Worm (Caenorhabditis elegans) whole organism, young adult: ENCODE data around the gene Y9C9A.5.

ENCODE experiments used
- F23B12.7 ChIP-seq: sonication (generic microtip); optimal IDR thresholded peaks from 2 replicates; lab custom pipeline; 2017; ENCODE audit warnings: missing genetic modification characterization, mild to moderate bottlenecking, missing compliant biosample characterization, antibody characterized with exemption, moderate library complexity; ENCODE audit not compliant: insufficient read depth
- F57A8.1 ChIP-seq: fragments of 200-800 bp; sonication (Bioruptor generic); optimal IDR thresholded peaks from 2 replicates; lab custom pipeline; 2018; ENCODE audit warnings: mild to moderate bottlenecking, missing genetic modification characterization, moderate library complexity, missing compliant biosample characterization
- ama-1 ChIP-seq, 3 experiments: fragments of 150-350 bp in 1 of 3; sonication (generic microtip) in 2 of 3; optimal IDR thresholded peaks; 2 replicates each; lab custom pipeline; 2014 to 2018; ENCODE audit warnings: missing biosample characterization in 2 of 3, missing genetic modification characterization in 2 of 3, missing genetic modification reagents in 2 of 3
- aptf-2 ChIP-seq: fragments of 200-800 bp; sonication (Bioruptor generic); conservative IDR thresholded peaks from 2 replicates; pipeline ENCODE4 v1.3.6; 2022; ENCODE audit warnings: missing genetic modification reagents, missing genetic modification characterization, missing compliant biosample characterization
- atf-7 ChIP-seq: sonication (generic microtip); optimal IDR thresholded peaks from 2 replicates; lab custom pipeline; 2017; ENCODE audit warnings: mild to moderate bottlenecking, missing genetic modification characterization, missing compliant biosample characterization
- athp-1 ChIP-seq: sonication (generic microtip); optimal IDR thresholded peaks from 2 replicates; lab custom pipeline; 2017; ENCODE audit warnings: mild to moderate bottlenecking, missing genetic modification characterization, missing compliant biosample characterization
- bed-2 ChIP-seq: fragments of 200-800 bp; sonication (Bioruptor generic); IDR thresholded peaks from 2 replicates; pipeline ENCODE4 v1.3.6; 2022; ENCODE audit warnings: missing genetic modification reagents, missing genetic modification characterization, missing compliant biosample characterization
- ccch-3 ChIP-seq: fragments of 200-800 bp; sonication (Bioruptor generic); optimal IDR thresholded peaks from 2 replicates; lab custom pipeline; 2018; ENCODE audit warnings: mild to moderate bottlenecking, missing genetic modification characterization, missing compliant biosample characterization
- cebp-1 ChIP-seq, 2 experiments: fragments of 200-800 bp in 1 of 2; sonication (Bioruptor generic) in 1 of 2; sonication (generic microtip) in 1 of 2; IDR thresholded peaks in 1 of 2; optimal IDR thresholded peaks in 1 of 2; 2 replicates each; pipeline versions ENCODE4 v1.3.6 to Lab custom; 2017 to 2022; ENCODE audit warnings: missing compliant biosample characterization in 2 of 2, missing genetic modification characterization in 2 of 2, mild to moderate bottlenecking in 1 of 2, missing genetic modification reagents in 1 of 2, moderate library complexity in 1 of 2
- ceh-100 ChIP-seq: fragments of 200-800 bp; sonication (Bioruptor generic); IDR thresholded peaks from 2 replicates; pipeline ENCODE4 v1.3.6; 2022; ENCODE audit warnings: missing genetic modification reagents, missing genetic modification characterization, missing compliant biosample characterization
- dox-1 ChIP-seq: fragments of 200-800 bp; sonication (Bioruptor generic); IDR thresholded peaks from 2 replicates; pipeline ENCODE4 v1.3.6; 2022; ENCODE audit warnings: missing genetic modification reagents, missing genetic modification characterization, missing compliant biosample characterization
- dpff-1 ChIP-seq: sonication (generic microtip); optimal IDR thresholded peaks from 2 replicates; lab custom pipeline; 2017; ENCODE audit warnings: mild to moderate bottlenecking, missing genetic modification characterization, missing compliant biosample characterization
- egl-44 ChIP-seq: fragments of 200-800 bp; sonication (Bioruptor generic); IDR thresholded peaks from 2 replicates; pipeline ENCODE4 v1.3.6; 2022; ENCODE audit warnings: missing genetic modification reagents, missing genetic modification characterization, missing compliant biosample characterization
- fkh-3 ChIP-seq: sonication (generic microtip); optimal IDR thresholded peaks from 2 replicates; lab custom pipeline; 2016; ENCODE audit warnings: mild to moderate bottlenecking, missing genetic modification characterization, missing compliant biosample characterization
- him-1 ChIP-seq: sonication (generic microtip); optimal IDR thresholded peaks from 2 replicates; lab custom pipeline; 2016; ENCODE audit warnings: missing genotype, missing genetic modification reagents, missing genetic modification characterization, missing compliant biosample characterization
- hmg-1.2 ChIP-seq: fragments of 200-800 bp; sonication (Bioruptor generic); IDR thresholded peaks from 2 replicates; pipeline ENCODE4 v1.3.6; 2022; ENCODE audit warnings: missing genetic modification reagents, missing genetic modification characterization, missing compliant biosample characterization
- let-607 ChIP-seq, 2 experiments: fragments of 200-800 bp in 1 of 2; sonication (Bioruptor generic) in 1 of 2; sonication (generic microtip) in 1 of 2; optimal IDR thresholded peaks; 2 replicates each; lab custom pipeline; 2016 to 2018; ENCODE audit warnings: mild to moderate bottlenecking in 2 of 2, missing compliant biosample characterization in 2 of 2, missing genetic modification characterization in 2 of 2, moderate library complexity in 2 of 2, missing genotype in 1 of 2
- lin-40 ChIP-seq: sonication (generic microtip); optimal IDR thresholded peaks from 2 replicates; lab custom pipeline; 2016; ENCODE audit warnings: missing genetic modification characterization, mild to moderate bottlenecking, missing compliant biosample characterization, missing genotype, missing genetic modification reagents
- lsl-1 ChIP-seq: fragments of 200-800 bp; sonication (Bioruptor generic); optimal IDR thresholded peaks from 2 replicates; lab custom pipeline; 2018; ENCODE audit warnings: mild to moderate bottlenecking, missing genetic modification characterization, moderate library complexity, missing compliant biosample characterization
- madf-10 ChIP-seq: sonication (generic microtip); optimal IDR thresholded peaks from 2 replicates; lab custom pipeline; 2016; ENCODE audit warnings: mild to moderate bottlenecking, missing genetic modification characterization, missing compliant biosample characterization
- madf-8 ChIP-seq: fragments of 200-800 bp; sonication (Bioruptor generic); conservative IDR thresholded peaks from 2 replicates; pipeline ENCODE4 v1.3.6; 2022; ENCODE audit warnings: missing genetic modification reagents, missing genetic modification characterization, missing compliant biosample characterization
- mel-28 ChIP-seq: sonication (generic microtip); optimal IDR thresholded peaks from 2 replicates; lab custom pipeline; 2016; ENCODE audit warnings: borderline replicate concordance, mild to moderate bottlenecking, missing genetic modification characterization, missing compliant biosample characterization
- nfya-1 ChIP-seq: sonication (generic microtip); optimal IDR thresholded peaks from 2 replicates; lab custom pipeline; 2017; ENCODE audit warnings: antibody characterized with exemption, missing compliant biosample characterization, missing genetic modification characterization, borderline replicate concordance; ENCODE audit not compliant: insufficient read depth
- nfya-2 ChIP-seq: fragments of 200-800 bp; sonication (Bioruptor generic); IDR thresholded peaks from 2 replicates; pipeline ENCODE4 v1.3.6; 2022; ENCODE audit warnings: missing genetic modification reagents, missing genetic modification characterization, missing compliant biosample characterization
- nfyb-1 ChIP-seq: fragments of 200-800 bp; sonication (Bioruptor generic); IDR thresholded peaks from 2 replicates; pipeline ENCODE4 v1.3.6; 2022; ENCODE audit warnings: missing genetic modification reagents, missing genetic modification characterization, missing compliant biosample characterization
- nhr-179 ChIP-seq: sonication (generic microtip); optimal IDR thresholded peaks from 2 replicates; lab custom pipeline; 2016; ENCODE audit warnings: mild to moderate bottlenecking, missing genetic modification characterization, missing compliant biosample characterization
- nhr-27 ChIP-seq: fragments of 200-800 bp; sonication (Bioruptor generic); optimal IDR thresholded peaks from 2 replicates; lab custom pipeline; 2018; ENCODE audit warnings: mild to moderate bottlenecking, missing genetic modification characterization, moderate library complexity, missing compliant biosample characterization
- nhr-90 ChIP-seq: sonication (generic microtip); optimal IDR thresholded peaks from 2 replicates; lab custom pipeline; 2016; ENCODE audit warnings: missing genotype, mild to moderate bottlenecking, missing genetic modification characterization, missing compliant biosample characterization
- rcor-1 ChIP-seq: fragments of 200-800 bp; sonication (Bioruptor generic); IDR thresholded peaks from 2 replicates; pipeline ENCODE4 v1.3.6; 2022; ENCODE audit warnings: missing genetic modification reagents, missing genetic modification characterization, missing compliant biosample characterization
- repo-1 ChIP-seq: sonication (generic microtip); optimal IDR thresholded peaks from 2 replicates; lab custom pipeline; 2017; ENCODE audit warnings: mild to moderate bottlenecking, missing genetic modification characterization, missing compliant biosample characterization
- sea-2 ChIP-seq: fragments of 200-800 bp; sonication (Bioruptor generic); IDR thresholded peaks from 2 replicates; pipeline ENCODE4 v1.3.6; 2022; ENCODE audit warnings: missing genetic modification characterization, missing compliant biosample characterization
- unc-130 ChIP-seq: sonication (generic microtip); optimal IDR thresholded peaks from 2 replicates; lab custom pipeline; 2016; ENCODE audit warnings: missing genetic modification reagents, missing genetic modification characterization, missing compliant biosample characterization
- xnd-1 ChIP-seq: sonication (generic microtip); optimal IDR thresholded peaks from 2 replicates; lab custom pipeline; 2016; ENCODE audit warnings: missing genotype, missing genetic modification reagents, missing genetic modification characterization, missing compliant biosample characterization
- zim-3 ChIP-seq: sonication (generic microtip); optimal IDR thresholded peaks from 2 replicates; lab custom pipeline; 2017; ENCODE audit warnings: mild to moderate bottlenecking, missing genetic modification characterization, moderate library complexity, missing compliant biosample characterization
- ztf-28 ChIP-seq: fragments of 200-800 bp; sonication (Bioruptor generic); IDR thresholded peaks from 2 replicates; pipeline ENCODE4 v1.3.6; 2022; ENCODE audit warnings: missing genetic modification reagents, missing genetic modification characterization, missing compliant biosample characterization
- ztf-3 ChIP-seq: fragments of 200-800 bp; sonication (Bioruptor generic); optimal IDR thresholded peaks from 2 replicates; lab custom pipeline; 2018; ENCODE audit warnings: mild to moderate bottlenecking, missing genetic modification characterization, missing compliant biosample characterization
- ztf-6 ChIP-seq: fragments of 200-800 bp; sonication (Bioruptor generic); IDR thresholded peaks from 2 replicates; pipeline ENCODE4 v1.3.6; 2022; ENCODE audit warnings: missing genetic modification reagents, missing genetic modification characterization, missing compliant biosample characterization

The Y9C9A.5 gene

ce11 chrIV:4934103-4934502 is 7.7 kb upstream of the Y9C9A.5 start, which contains the start of gene str-153:
TSS of gene str-153 (plus strand) at chrIV:4934403.
- TF ChIP-seq ceh-100 (GFP tag; lab: Robert Waterston, UW), result no peak
- TF ChIP-seq mel-28 (tag; lab: Kevin White, UChicago), result no peak
- TF ChIP-seq nhr-27 (tag; lab: Kevin White, UChicago), result no peak
- no peak for TF ChIP-seq nfya-1 (tag; lab: Kevin White, UChicago)
- no peak for TF ChIP-seq lsl-1 (GFP tag; lab: Kevin White, UChicago)
- TF ChIP-seq atf-7, result no peak
- no peak for TF ChIP-seq dox-1 (GFP tag; lab: Robert Waterston, UW)
- no peak for TF ChIP-seq aptf-2 (GFP tag; lab: Robert Waterston, UW)
- no peak for TF ChIP-seq ztf-28 (GFP tag; lab: Robert Waterston, UW)

ce11 chrIV:4937647-4938046 is 4.1 kb upstream of the Y9C9A.5 start, which contains the start of gene fbxa-86:
TSS of gene fbxa-86 (minus strand) at chrIV:4938013.
- no peak for TF ChIP-seq lin-40 (tag; lab: Kevin White, UChicago)
- TF ChIP-seq nhr-90, result no peak
- no peak for TF ChIP-seq F23B12.7 (tag; lab: Kevin White, UChicago)
- no peak for TF ChIP-seq bed-2 (GFP tag; lab: Robert Waterston, UW)
- TF ChIP-seq repo-1 (tag; lab: Kevin White, UChicago), result no peak
- TF ChIP-seq nfya-2 (GFP tag; lab: Robert Waterston, UW), result no peak
- TF ChIP-seq madf-10, result no peak
- no peak for TF ChIP-seq nfyb-1 (GFP tag; lab: Robert Waterston, UW)
- TF ChIP-seq let-607 (tag; optimal IDR thresholded peaks at IDR 0.05; lab: Kevin White, UChicago), result no peak
- no peak for TF ChIP-seq nhr-27 (tag; lab: Kevin White, UChicago)
- TF ChIP-seq dpff-1 (tag; lab: Kevin White, UChicago), result no peak
- no peak for TF ChIP-seq rcor-1 (GFP tag; lab: Robert Waterston, UW)
- TF ChIP-seq sea-2, result no peak
- TF ChIP-seq ceh-100 (GFP tag; lab: Robert Waterston, UW), result no peak
- no peak for TF ChIP-seq cebp-1 (GFP tag; IDR thresholded peaks at IDR 0.05; lab: Robert Waterston, UW)
- TF ChIP-seq cebp-1 (tag; optimal IDR thresholded peaks at IDR 0.05; lab: Kevin White, UChicago), result no peak
- TF ChIP-seq zim-3 (tag; lab: Kevin White, UChicago), result no peak
- no peak for TF ChIP-seq madf-8 (GFP tag; lab: Robert Waterston, UW)
- TF ChIP-seq unc-130, result no peak
- TF ChIP-seq egl-44, result no peak
- TF ChIP-seq, all 124 proteins: peak for 0

- TF ChIP-seq hmg-1.2 (GFP tag; lab: Robert Waterston, UW) (no peak), him-1 (tag; lab: Kevin White, UChicago) (no peak), ztf-6 (no peak), ama-1 (optimal IDR thresholded peaks at IDR 0.05; lab: Kevin White, UChicago) (no peak), ama-1 (GFP tag; optimal IDR thresholded peaks at IDR 0.05; lab: Kevin White, UChicago) (no peak), nhr-179 (tag; lab: Kevin White, UChicago) (no peak), fkh-3 (tag; lab: Kevin White, UChicago) (no peak), athp-1 (tag; lab: Kevin White, UChicago) (no peak), xnd-1 (tag; lab: Kevin White, UChicago) (no peak), ccch-3 (GFP tag; lab: Kevin White, UChicago) (no peak), F57A8.1 (no peak), ztf-3 (GFP tag; lab: Kevin White, UChicago) (no peak)
- TF ChIP-seq, all 124 proteins: peak for 0
Observed at ce11 chrIV:4938664-4939063, 3.1 kb upstream of the Y9C9A.5 start, which contains the start of gene str-168. TSS of gene str-168 (plus strand) at chrIV:4938964.
